Fruit fly (Drosophila melanogaster) whole organism, embryonic: ENCODE measurements around the gene CG31493.

Source experiments
- Bgb ChIP-seq: fragments of 200-800 bp; sonication (Bioruptor generic); IDR thresholded peaks from 2 replicates; pipeline ENCODE4 v1.3.6; 2022; ENCODE audit warnings: missing biosample characterization, missing genetic modification characterization; ENCODE audit not compliant: partially characterized antibody
- CG10431 ChIP-seq: fragments of 200-800 bp; sonication (Bioruptor generic); optimal IDR thresholded peaks from 3 replicates; lab custom pipeline; 2018; ENCODE audit warnings: missing biosample characterization, mild to moderate bottlenecking, missing genetic modification characterization
- CG10543 ChIP-seq: fragments of 200-800 bp; sonication (Bioruptor generic); optimal IDR thresholded peaks from 3 replicates; lab custom pipeline; 2017; ENCODE audit warnings: missing biosample characterization, mild to moderate bottlenecking, missing genetic modification characterization, moderate library complexity
- CG11398 ChIP-seq: fragments of 200-800 bp; sonication (Bioruptor generic); optimal IDR thresholded peaks from 2 replicates; lab custom pipeline; 2016; ENCODE audit warnings: missing biosample characterization, missing genetic modification characterization
- CG11504 ChIP-seq: fragments of 200-800 bp; sonication (Bioruptor generic); optimal IDR thresholded peaks from 3 replicates; lab custom pipeline; 2019; ENCODE audit warnings: missing biosample characterization, mild to moderate bottlenecking, missing genetic modification characterization, moderate library complexity
- CG12769 ChIP-seq: fragments of 200-800 bp; sonication (Bioruptor generic); optimal IDR thresholded peaks from 2 replicates; lab custom pipeline; 2019; ENCODE audit warnings: missing biosample characterization, mild to moderate bottlenecking, missing genetic modification characterization, moderate library complexity
- CG18764 ChIP-seq: fragments of 200-800 bp; sonication (Bioruptor generic); optimal IDR thresholded peaks from 3 replicates; lab custom pipeline; 2016; ENCODE audit warnings: missing biosample characterization, missing genetic modification characterization
- CG2129 ChIP-seq: fragments of 200-800 bp; sonication (Bioruptor generic); IDR thresholded peaks from 2 replicates; pipeline ENCODE4 v1.3.6; 2022; ENCODE audit warnings: missing biosample characterization, missing genetic modification characterization; ENCODE audit not compliant: partially characterized antibody
- CG2875 ChIP-seq: fragments of 200-800 bp; sonication (Bioruptor generic); optimal IDR thresholded peaks from 2 replicates; lab custom pipeline; 2017; ENCODE audit warnings: missing biosample characterization, mild to moderate bottlenecking, missing genetic modification characterization, missing genetic modification reagents
- CG30403 ChIP-seq: fragments of 200-800 bp; sonication (Bioruptor generic); optimal IDR thresholded peaks from 3 replicates; lab custom pipeline; 2016; ENCODE audit warnings: missing biosample characterization, missing genetic modification characterization
- CG31388 ChIP-seq: fragments of 200-800 bp; sonication (Bioruptor generic); optimal IDR thresholded peaks from 2 replicates; lab custom pipeline; 2016; ENCODE audit warnings: missing biosample characterization, missing genetic modification characterization
- CG3407 ChIP-seq: fragments of 200-800 bp; sonication (Bioruptor generic); optimal IDR thresholded peaks from 2 replicates; lab custom pipeline; 2018; ENCODE audit warnings: missing biosample characterization, mild to moderate bottlenecking, missing genetic modification characterization
- CG4328 ChIP-seq: fragments of 200-800 bp; sonication (Bioruptor generic); optimal IDR thresholded peaks from 3 replicates; lab custom pipeline; 2017; ENCODE audit warnings: missing biosample characterization, missing genetic modification reagents, missing genetic modification characterization
- CG6683 ChIP-seq: fragments of 200-800 bp; sonication (Bioruptor generic); optimal IDR thresholded peaks from 2 replicates; lab custom pipeline; 2017; ENCODE audit warnings: missing biosample characterization, mild to moderate bottlenecking, missing genetic modification characterization, missing genetic modification reagents
- CG7786 ChIP-seq: fragments of 200-800 bp; sonication (Bioruptor generic); optimal IDR thresholded peaks from 2 replicates; lab custom pipeline; 2016; ENCODE audit warnings: missing biosample characterization, missing genetic modification characterization
- Ets65A ChIP-seq: fragments of 200-800 bp; sonication (Bioruptor generic); peaks from one replicate; lab custom pipeline; 2016; ENCODE audit warnings: missing biosample characterization, missing genetic modification characterization
- Hmx ChIP-seq: fragments of 200-800 bp; sonication (Bioruptor generic); optimal IDR thresholded peaks from 2 replicates; lab custom pipeline; 2016; ENCODE audit warnings: missing biosample characterization, missing genetic modification characterization
- MTF-1 ChIP-seq: fragments of 200-800 bp; sonication (Bioruptor generic); optimal IDR thresholded peaks from 2 replicates; lab custom pipeline; 2018; ENCODE audit warnings: missing biosample characterization, mild to moderate bottlenecking, missing genetic modification characterization, borderline replicate concordance
- Max ChIP-seq: fragments of 200-800 bp; sonication (Bioruptor generic); optimal IDR thresholded peaks from 2 replicates; lab custom pipeline; 2016; ENCODE audit warnings: missing biosample characterization, mild to moderate bottlenecking, missing genetic modification characterization
- Meics ChIP-seq: fragments of 200-800 bp; sonication (Bioruptor generic); optimal IDR thresholded peaks from 2 replicates; lab custom pipeline; 2017; ENCODE audit warnings: missing biosample characterization, mild to moderate bottlenecking, missing genetic modification characterization
- Mrtf ChIP-seq: fragments of 200-800 bp; sonication (Bioruptor generic); IDR thresholded peaks from 3 replicates; pipeline ENCODE4 v1.3.6; 2022; ENCODE audit warnings: missing biosample characterization, missing genetic modification characterization
- Myb ChIP-seq: fragments of 200-800 bp; sonication (Bioruptor generic); optimal IDR thresholded peaks from 2 replicates; lab custom pipeline; 2016; ENCODE audit warnings: missing biosample characterization, missing genetic modification characterization
- Optix ChIP-seq: fragments of 200-800 bp; sonication (Bioruptor generic); IDR thresholded peaks from 3 replicates; pipeline ENCODE4 v1.3.6; 2022; ENCODE audit warnings: missing biosample characterization, missing genetic modification characterization
- Pdp1 ChIP-seq, 2 experiments: fragments of 200-800 bp; sonication (Bioruptor generic); optimal IDR thresholded peaks; 3 replicates each; lab custom pipeline; 2016; ENCODE audit warnings: missing biosample characterization in 2 of 2, missing genetic modification characterization in 2 of 2, mild to moderate bottlenecking in 1 of 2, moderate library complexity in 1 of 2
- Six4 ChIP-seq: fragments of 200-800 bp; sonication (Bioruptor generic); optimal IDR thresholded peaks from 2 replicates; lab custom pipeline; 2016; ENCODE audit warnings: missing biosample characterization, missing genetic modification characterization
- Sry-δ ChIP-seq: fragments of 200-800 bp; sonication (Bioruptor generic); optimal IDR thresholded peaks from 2 replicates; lab custom pipeline; 2016; ENCODE audit warnings: missing biosample characterization, missing genetic modification characterization
- Ssrp ChIP-seq: fragments of 200-800 bp; sonication (Bioruptor generic); optimal IDR thresholded peaks from 2 replicates; lab custom pipeline; 2018; ENCODE audit warnings: missing biosample characterization, mild to moderate bottlenecking, missing genetic modification characterization, moderate library complexity
- Trl ChIP-seq, 3 experiments: fragments of >200 bp in 2 of 3; fragments of 200-800 bp in 1 of 3; sonication (Bioruptor generic) in 1 of 3; optimal IDR thresholded peaks; 2 replicates in 1 of 3; 3 replicates in 2 of 3; lab custom pipeline; 2016 to 2017; ENCODE audit warnings: missing biosample characterization in 1 of 3, missing genetic modification characterization in 1 of 3
- Usf ChIP-seq: fragments of 200-800 bp; sonication (Bioruptor generic); optimal IDR thresholded peaks from 2 replicates; lab custom pipeline; 2017; ENCODE audit warnings: missing genotype, missing biosample characterization, missing genetic modification characterization
- al ChIP-seq: fragments of 200-800 bp; sonication (Bioruptor generic); IDR thresholded peaks from 2 replicates; pipeline ENCODE4 v1.3.6; 2022; ENCODE audit warnings: missing biosample characterization, missing genetic modification characterization
- amos ChIP-seq: fragments of 200-800 bp; sonication (Bioruptor generic); IDR thresholded peaks from 2 replicates; pipeline ENCODE4 v1.3.6; 2022; ENCODE audit warnings: missing biosample characterization, missing genetic modification characterization; ENCODE audit not compliant: partially characterized antibody
- bigmax ChIP-seq: fragments of 200-800 bp; sonication (Bioruptor generic); optimal IDR thresholded peaks from 2 replicates; lab custom pipeline; 2018; ENCODE audit warnings: missing biosample characterization, mild to moderate bottlenecking, missing genetic modification characterization
- dpn ChIP-seq, 2 experiments: fragments of 200-800 bp; sonication (Bioruptor generic); optimal IDR thresholded peaks; 3 replicates each; lab custom pipeline; 2016; ENCODE audit warnings: missing biosample characterization in 2 of 2, missing genetic modification characterization in 2 of 2
- fru ChIP-seq: fragments of >200 bp; optimal IDR thresholded peaks from 2 replicates; lab custom pipeline; 2017
- gsb-n ChIP-seq: fragments of 200-800 bp; sonication (Bioruptor generic); optimal IDR thresholded peaks from 3 replicates; lab custom pipeline; 2018; ENCODE audit warnings: missing biosample characterization, mild to moderate bottlenecking, missing genetic modification characterization
- her ChIP-seq: fragments of 200-800 bp; sonication (Bioruptor generic); optimal IDR thresholded peaks from 2 replicates; lab custom pipeline; 2016; ENCODE audit warnings: missing biosample characterization, missing genetic modification characterization
- lab ChIP-seq: fragments of 200-800 bp; sonication (Bioruptor generic); optimal IDR thresholded peaks from 3 replicates; lab custom pipeline; 2017; ENCODE audit warnings: missing biosample characterization, missing genetic modification characterization, mild to moderate bottlenecking, moderate library complexity, missing genetic modification reagents
- lbe ChIP-seq: fragments of 200-800 bp; sonication (Bioruptor generic); optimal IDR thresholded peaks from 2 replicates; lab custom pipeline; 2016; ENCODE audit warnings: missing biosample characterization, mild to moderate bottlenecking, missing genetic modification characterization
- sd ChIP-seq: fragments of 200-800 bp; sonication (Bioruptor generic); optimal IDR thresholded peaks from 3 replicates; lab custom pipeline; 2018; ENCODE audit warnings: missing biosample characterization, mild to moderate bottlenecking, missing genetic modification characterization, moderate library complexity
- wor ChIP-seq: fragments of 200-800 bp; sonication (Bioruptor generic); IDR thresholded peaks from 2 replicates; pipeline ENCODE4 v1.3.6; 2022; ENCODE audit warnings: missing biosample characterization, missing genetic modification characterization
- z ChIP-seq: fragments of 200-800 bp; sonication (Bioruptor generic); IDR thresholded peaks from 3 replicates; pipeline ENCODE4 v1.3.6; 2022; ENCODE audit warnings: missing biosample characterization, missing genetic modification characterization
- zen ChIP-seq: fragments of 200-800 bp; sonication (Bioruptor generic); optimal IDR thresholded peaks from 3 replicates; lab custom pipeline; 2018; ENCODE audit warnings: missing biosample characterization, mild to moderate bottlenecking, missing genetic modification characterization, moderate library complexity
- zen2 ChIP-seq: fragments of 200-800 bp; sonication (Bioruptor generic); IDR thresholded peaks from 3 replicates; pipeline ENCODE4 v1.3.6; 2022; ENCODE audit warnings: missing biosample characterization, missing genetic modification characterization; ENCODE audit not compliant: partially characterized antibody

The CG31493 gene

DNA sequence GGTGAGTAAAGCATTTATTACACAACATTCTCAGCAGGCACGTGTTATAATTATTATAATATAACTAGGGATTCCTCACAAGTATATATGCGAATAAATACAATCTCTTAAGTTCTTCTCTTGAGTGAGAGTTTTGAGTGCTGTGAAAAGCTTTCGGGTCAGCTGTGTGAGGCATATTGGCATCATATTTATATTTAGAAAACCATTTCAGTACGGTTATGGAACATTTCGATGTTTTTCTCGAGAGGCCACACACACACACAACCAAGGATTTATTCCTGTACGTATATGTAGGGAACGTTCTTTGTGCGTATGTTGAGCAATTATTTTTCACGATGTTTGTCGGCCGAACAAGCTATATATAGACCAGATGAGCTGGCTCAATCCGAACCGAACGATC lies 18.4 kb upstream of the CG31493 start (continued):
- TF ChIP-seq Bgb (GFP tag; lab: Robert Waterston, UW) (no peak), CG2875 (no peak), Sry-δ (GFP tag; lab: Kevin White, UChicago) (no peak), CG6683 (GFP tag; lab: Kevin White, UChicago) (no peak), Usf (GFP tag; lab: Kevin White, UChicago) (no peak)

DNA sequence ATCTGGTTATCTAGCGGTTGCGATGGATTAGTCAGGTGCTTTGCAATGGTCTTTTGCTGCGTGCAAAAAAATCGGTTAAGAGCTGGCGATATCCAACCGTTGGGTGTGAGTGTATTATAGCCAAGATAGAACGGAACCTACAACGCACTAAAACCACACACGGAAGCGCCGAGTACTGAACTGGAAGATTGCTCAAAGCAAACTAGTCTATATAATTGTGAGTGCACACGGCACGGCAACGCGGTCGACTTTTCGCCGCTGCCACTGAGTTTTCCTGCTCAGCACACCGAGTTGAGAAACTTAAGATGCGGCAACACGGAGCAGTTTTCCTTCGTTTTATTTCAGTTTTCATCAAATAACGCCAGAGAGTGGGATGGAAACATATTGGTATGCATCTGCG lies 14.8 kb upstream of the CG31493 start:
- TF ChIP-seq CG11504 (tag; lab: Kevin White, UChicago) (peak; percentile 7), her (GFP tag; lab: Kevin White, UChicago) (no peak), zen2 (GFP tag; lab: Robert Waterston, UW) (0 out of 3 replicates have a peak, but pooled peaks have one; percentile 28), Ets65A (peak; percentile 61), bigmax (no peak), amos (GFP tag; lab: Robert Waterston, UW) (peak; percentile 15; the same call in 1 of the 2 replicates), MTF-1 (GFP tag; lab: Kevin White, UChicago) (peak; percentile 99), z (peak; percentile 80), lbe (GFP tag; lab: Kevin White, UChicago) (no peak)

DNA sequence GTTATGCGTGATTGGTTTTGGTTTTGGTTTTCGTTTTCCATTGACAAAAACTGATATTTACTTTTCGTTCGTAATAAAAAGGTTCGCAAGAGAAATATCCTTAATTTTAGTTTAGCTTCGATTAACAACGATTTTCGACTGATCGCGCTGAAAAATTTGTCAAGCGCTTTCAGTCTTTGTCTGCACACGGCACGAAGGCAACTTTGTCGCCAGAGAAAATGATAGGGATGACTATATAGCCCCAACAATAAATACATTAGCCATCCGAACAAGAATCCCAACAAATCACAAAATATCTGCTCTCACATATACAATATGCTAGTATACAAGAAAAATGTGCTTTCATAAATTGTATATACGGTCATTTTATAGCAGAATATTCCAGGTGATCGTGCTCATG lies 13.8 kb upstream of the CG31493 start, which contains the start of gene Mlp84B:
TSS of gene Mlp84B (minus strand) at position 143 of the 400 bp plus-strand sequence.
- TF ChIP-seq Optix (GFP tag; lab: Robert Waterston, UW) (no peak), CG10431 (GFP tag; lab: Kevin White, UChicago) (no peak), wor (no peak), CG12769 (tag; lab: Kevin White, UChicago) (peak; percentile 55), sd (tag; lab: Kevin White, UChicago) (peak; percentile 11), MTF-1 (GFP tag; lab: Kevin White, UChicago) (peak; percentile 98)
- TF ChIP-seq, all 482 proteins: peak for 3

DNA sequence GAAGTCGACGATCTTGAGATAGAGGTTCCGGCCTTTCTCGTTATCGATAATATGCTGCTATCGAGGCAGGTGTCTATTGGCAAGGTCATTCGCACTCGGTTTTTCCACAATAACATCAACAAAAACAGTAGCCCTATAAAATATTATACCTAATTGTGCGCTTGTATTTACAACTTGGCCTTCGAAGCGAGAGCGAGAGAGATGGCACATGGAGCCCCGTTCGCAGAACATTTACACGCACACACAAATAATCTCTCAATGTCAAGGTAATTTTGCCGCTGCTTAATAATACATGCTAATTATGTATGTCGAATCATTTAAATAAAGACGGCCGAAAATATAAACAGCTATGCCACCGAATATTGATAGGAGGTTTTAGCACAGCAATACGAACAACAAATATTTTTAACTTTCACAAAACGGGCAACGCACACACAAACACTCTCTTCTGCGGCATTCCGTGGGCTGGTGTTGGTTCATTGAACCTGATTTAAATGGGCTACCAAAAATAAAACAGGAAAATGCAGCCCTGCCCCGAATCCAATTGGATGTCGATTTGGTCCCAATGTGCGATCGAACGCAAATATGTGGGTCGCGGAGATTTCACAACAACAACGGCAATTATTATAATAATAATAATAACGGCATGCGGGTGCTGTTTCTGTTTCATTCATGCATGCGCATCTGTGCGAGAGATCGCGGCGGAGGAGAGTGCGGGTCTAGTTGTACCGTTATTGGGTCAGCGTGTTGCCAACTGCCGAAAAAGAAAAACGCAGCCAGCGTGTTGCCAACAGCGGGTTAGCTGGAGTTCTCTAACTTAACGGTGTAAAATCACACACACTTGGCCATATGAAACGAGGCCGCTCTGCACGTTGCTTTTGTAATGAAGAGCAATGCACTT lies 8.9 kb upstream of the CG31493 start:
- TF ChIP-seq zen (no peak), CG4328 (no peak), Myb (no peak), Meics (GFP tag; lab: Kevin White, UChicago) (no peak), CG10543 (GFP tag; lab: Kevin White, UChicago) (no peak), Max (GFP tag; lab: Kevin White, UChicago) (no peak), CG18764 (GFP tag; lab: Kevin White, UChicago) (peak; percentile 12), CG11398 (GFP tag; lab: Kevin White, UChicago) (no peak), CG3407 (GFP tag; lab: Kevin White, UChicago) (no peak), Pdp1 (GFP tag; optimal IDR thresholded peaks at IDR 0.05; lab: Kevin White, UChicago) (no peak), lab (GFP tag; lab: Kevin White, UChicago) (no peak), Mrtf (GFP tag; lab: Robert Waterston, UW) (no peak), CG30403 (no peak), Ssrp (tag; lab: Kevin White, UChicago) (no peak), CG7786 (GFP tag; lab: Kevin White, UChicago) (no peak), CG2129 (GFP tag; lab: Robert Waterston, UW) (no peak), Trl (optimal IDR thresholded peaks at IDR 0.05; lab: Kevin White, UChicago) (peak in 1 of 2 experiments; percentile 5), Trl (GFP tag; optimal IDR thresholded peaks at IDR 0.05; lab: Kevin White, UChicago) (no peak), dpn (GFP tag; optimal IDR thresholded peaks at IDR 0.05; lab: Kevin White, UChicago) (no peak), fru (lab: Kevin White, UChicago) (no peak), Six4 (GFP tag; lab: Kevin White, UChicago) (no peak), Hmx (GFP tag; lab: Kevin White, UChicago) (no peak), gsb-n (tag; lab: Kevin White, UChicago) (no peak), CG31388 (GFP tag; lab: Kevin White, UChicago) (no peak), al (no peak)
